Worm (Caenorhabditis elegans) whole organism, L1 larva: Measurements from ENCODE around the gene K02E2.7.

ENCODE experiments used
- C34B4.2 ChIP-seq: sonication (generic microtip); optimal IDR thresholded peaks from 2 replicates; lab custom pipeline; 2017; ENCODE audit warnings: mild to moderate bottlenecking, missing genetic modification characterization, missing compliant biosample characterization
- F16B12.6 ChIP-seq: fragments of 150-350 bp; optimal IDR thresholded peaks from 2 replicates; lab custom pipeline; 2014; ENCODE audit warnings: missing biosample characterization, missing genetic modification characterization
- ama-1 ChIP-seq: fragments of 150-350 bp; optimal IDR thresholded peaks from 2 replicates; lab custom pipeline; 2014
- fos-1 ChIP-seq: fragments of 150-350 bp; optimal IDR thresholded peaks from 2 replicates; lab custom pipeline; 2014; ENCODE audit warnings: missing biosample characterization, missing genetic modification characterization
- nhr-85 ChIP-seq: sonication (generic microtip); peaks from one replicate; lab custom pipeline; 2016; ENCODE audit warnings: missing genetic modification characterization, inconsistent platforms, missing compliant biosample characterization

DNA sequence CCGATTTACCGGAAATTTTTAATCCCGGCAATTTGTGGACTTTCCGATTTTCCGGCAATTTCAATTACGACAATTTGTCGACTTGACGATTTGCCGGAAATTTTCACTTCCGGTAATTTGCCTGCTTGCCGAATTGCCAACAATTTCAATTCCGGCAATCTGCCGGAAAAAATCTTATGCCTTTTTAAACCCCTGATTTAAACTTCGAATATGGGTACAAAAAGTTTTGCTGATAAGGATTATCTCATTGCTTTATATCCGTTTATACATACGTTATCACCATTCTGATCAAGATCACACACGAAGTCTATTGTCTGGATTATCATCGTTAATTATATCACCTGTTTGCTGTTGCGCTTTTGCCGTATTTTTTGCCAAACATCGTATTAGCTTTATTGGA, 30.4 kb downstream of the K02E2.7 start, which contains the start of gene grd-11:
- TF ChIP-seq nhr-85 (tag; lab: Kevin White, UChicago) = no peak
- no peak for TF ChIP-seq C34B4.2 (tag; lab: Kevin White, UChicago)
- no peak for TF ChIP-seq fos-1
- no peak for TF ChIP-seq ama-1 (lab: Kevin White, UChicago)
- TF ChIP-seq F16B12.6 (tag; lab: Kevin White, UChicago) = no peak
